Fruit fly (Drosophila melanogaster) whole organism, embryonic: Measurements from ENCODE around the gene dachs.
A peak's percentile ranks its signal among the peaks of the same experiment; 100 is the strongest.

Experiments
- Adf1 ChIP-seq: fragments of 200-800 bp; sonication (Bioruptor generic); IDR thresholded peaks from 2 replicates; pipeline ENCODE4 v1.3.6; 2022; ENCODE audit warnings: missing biosample characterization, missing genetic modification characterization
- Atf6 ChIP-seq: fragments of 200-800 bp; sonication (Bioruptor generic); IDR thresholded peaks from 2 replicates; pipeline ENCODE4 v1.3.6; 2022; ENCODE audit warnings: missing biosample characterization, missing genetic modification characterization
- Awh ChIP-seq: fragments of 200-800 bp; sonication (Bioruptor generic); IDR thresholded peaks from 2 replicates; pipeline ENCODE4, ENCODE4 v1.3.6; 2022; ENCODE audit warnings: missing biosample characterization, missing genetic modification characterization
- BEAF-32 ChIP-seq: fragments of 200-800 bp; sonication (Bioruptor generic); optimal IDR thresholded peaks from 3 replicates; lab custom pipeline; 2017; ENCODE audit warnings: missing biosample characterization, missing genetic modification characterization, mild to moderate bottlenecking, moderate library complexity, missing genetic modification reagents
- CG10431 ChIP-seq: fragments of 200-800 bp; sonication (Bioruptor generic); optimal IDR thresholded peaks from 3 replicates; lab custom pipeline; 2018; ENCODE audit warnings: missing biosample characterization, mild to moderate bottlenecking, missing genetic modification characterization
- CG12659 ChIP-seq: fragments of 200-800 bp; sonication (Bioruptor generic); optimal IDR thresholded peaks from 3 replicates; lab custom pipeline; 2017; ENCODE audit warnings: mild to moderate bottlenecking, missing biosample characterization, missing genetic modification reagents, missing genetic modification characterization
- CG13287 ChIP-seq: fragments of 200-800 bp; sonication (Bioruptor generic); IDR thresholded peaks from 2 replicates; pipeline ENCODE4 v1.3.6; 2022; ENCODE audit warnings: missing biosample characterization, missing genetic modification characterization; ENCODE audit not compliant: partially characterized antibody
- CG14667 ChIP-seq: fragments of 200-800 bp; sonication (Bioruptor generic); IDR thresholded peaks from 2 replicates; pipeline ENCODE4 v1.3.6; 2022; ENCODE audit warnings: missing biosample characterization, missing genetic modification characterization
- CG14965 ChIP-seq: fragments of 200-800 bp; sonication (Bioruptor generic); optimal IDR thresholded peaks from 2 replicates; lab custom pipeline; 2016; ENCODE audit warnings: missing biosample characterization, missing genetic modification characterization, borderline replicate concordance
- CG15073 ChIP-seq: fragments of 200-800 bp; sonication (Bioruptor generic); optimal IDR thresholded peaks from 2 replicates; lab custom pipeline; 2016; ENCODE audit warnings: missing biosample characterization, missing genetic modification characterization
- CG16779 ChIP-seq: fragments of 200-800 bp; sonication (Bioruptor generic); IDR thresholded peaks from 2 replicates; pipeline ENCODE4 v1.3.6; 2022; ENCODE audit warnings: missing biosample characterization, missing genetic modification characterization
- CG17361 ChIP-seq: fragments of 200-800 bp; sonication (Bioruptor generic); IDR thresholded peaks from 3 replicates; pipeline ENCODE4 v1.3.6; 2022; ENCODE audit warnings: missing biosample characterization, missing genetic modification characterization
- CG18262 ChIP-seq: fragments of 200-800 bp; optimal IDR thresholded peaks from 3 replicates; lab custom pipeline; 2019; ENCODE audit warnings: missing biosample characterization, mild to moderate bottlenecking, missing genetic modification characterization, moderate library complexity
- CG2116 ChIP-seq: fragments of 200-800 bp; sonication (Bioruptor generic); optimal IDR thresholded peaks from 3 replicates; lab custom pipeline; 2018; ENCODE audit warnings: missing biosample characterization, mild to moderate bottlenecking, missing genetic modification characterization
- CG31441 ChIP-seq: fragments of 200-800 bp; sonication (Bioruptor generic); IDR thresholded peaks from 2 replicates; pipeline ENCODE4 v1.3.6; 2022; ENCODE audit warnings: missing biosample characterization, missing genetic modification characterization
- CG32772 ChIP-seq: fragments of 200-800 bp; sonication (Bioruptor generic); IDR thresholded peaks from 2 replicates; pipeline ENCODE4 v1.3.6; 2022; ENCODE audit warnings: missing biosample characterization, missing genetic modification characterization
- CG34224 ChIP-seq: fragments of 200-800 bp; sonication (Bioruptor generic); IDR thresholded peaks from 3 replicates; pipeline ENCODE4 v1.3.6; 2022; ENCODE audit warnings: missing biosample characterization, missing genetic modification characterization; ENCODE audit not compliant: partially characterized antibody
- CG42726 ChIP-seq: fragments of 200-800 bp; sonication (Bioruptor generic); IDR thresholded peaks from 2 replicates; pipeline ENCODE4 v1.3.6; 2022; ENCODE audit warnings: missing biosample characterization, missing genetic modification characterization; ENCODE audit not compliant: partially characterized antibody
- CG4730 ChIP-seq: fragments of 200-800 bp; sonication (Bioruptor generic); IDR thresholded peaks from 2 replicates; pipeline ENCODE4 v1.3.6; 2022; ENCODE audit warnings: missing biosample characterization, missing genetic modification characterization
- CG7963 ChIP-seq: fragments of 200-800 bp; sonication (Bioruptor generic); IDR thresholded peaks from 3 replicates; pipeline ENCODE4 v1.3.6; 2022; ENCODE audit warnings: missing biosample characterization, missing genetic modification characterization; ENCODE audit not compliant: partially characterized antibody
- CG7987 ChIP-seq: fragments of 200-800 bp; sonication (Bioruptor generic); optimal IDR thresholded peaks from 2 replicates; lab custom pipeline; 2018; ENCODE audit warnings: missing biosample characterization, mild to moderate bottlenecking, missing genetic modification characterization, moderate library complexity
- CG8359 ChIP-seq: fragments of 200-800 bp; sonication (Bioruptor generic); optimal IDR thresholded peaks from 2 replicates; lab custom pipeline; 2017; ENCODE audit warnings: missing biosample characterization, mild to moderate bottlenecking, missing genetic modification characterization, borderline replicate concordance
- CG9215 ChIP-seq: fragments of 200-800 bp; sonication (Bioruptor generic); IDR thresholded peaks from 2 replicates; pipeline ENCODE4 v1.3.6; 2022; ENCODE audit warnings: missing biosample characterization, missing genetic modification characterization
- CG9609 ChIP-seq: fragments of 200-800 bp; sonication (Bioruptor generic); optimal IDR thresholded peaks from 3 replicates; lab custom pipeline; 2016; ENCODE audit warnings: missing biosample characterization, missing genetic modification characterization
- Doc2 ChIP-seq: fragments of 200-800 bp; sonication (Bioruptor generic); IDR thresholded peaks from 2 replicates; pipeline ENCODE4 v1.3.6; 2022; ENCODE audit warnings: missing biosample characterization, missing genetic modification characterization
- HLH3B ChIP-seq: fragments of 200-800 bp; sonication (Bioruptor generic); IDR thresholded peaks from 2 replicates; pipeline ENCODE4 v1.3.6; 2022; ENCODE audit warnings: missing biosample characterization, missing genetic modification characterization
- HLH54F ChIP-seq: fragments of 200-800 bp; sonication (Bioruptor generic); optimal IDR thresholded peaks from 3 replicates; lab custom pipeline; 2016; ENCODE audit warnings: missing biosample characterization, missing genetic modification characterization
- Hr39 ChIP-seq: fragments of >200 bp; optimal IDR thresholded peaks from 2 replicates; lab custom pipeline; 2017
- Max ChIP-seq: fragments of 200-800 bp; sonication (Bioruptor generic); optimal IDR thresholded peaks from 2 replicates; lab custom pipeline; 2016; ENCODE audit warnings: missing biosample characterization, mild to moderate bottlenecking, missing genetic modification characterization
- Mrtf ChIP-seq: fragments of 200-800 bp; sonication (Bioruptor generic); IDR thresholded peaks from 3 replicates; pipeline ENCODE4 v1.3.6; 2022; ENCODE audit warnings: missing biosample characterization, missing genetic modification characterization
- NK7.1 ChIP-seq: fragments of 200-800 bp; sonication (Bioruptor generic); optimal IDR thresholded peaks from 3 replicates; lab custom pipeline; 2016; ENCODE audit warnings: missing biosample characterization, missing genetic modification characterization
- Nf-YA ChIP-seq: fragments of 200-800 bp; sonication (Bioruptor generic); IDR thresholded peaks from 2 replicates; pipeline ENCODE4 v1.3.6; 2022; ENCODE audit warnings: missing biosample characterization, missing genetic modification characterization
- Nf-YC ChIP-seq: fragments of 200-800 bp; optimal IDR thresholded peaks from 3 replicates; lab custom pipeline; 2019; ENCODE audit warnings: missing biosample characterization, mild to moderate bottlenecking, missing genetic modification characterization, moderate library complexity
- Oli ChIP-seq: fragments of 200-800 bp; sonication (Bioruptor generic); optimal IDR thresholded peaks from 2 replicates; lab custom pipeline; 2018; ENCODE audit warnings: missing biosample characterization, mild to moderate bottlenecking, missing genetic modification characterization, moderate library complexity
- Usf ChIP-seq: fragments of 200-800 bp; sonication (Bioruptor generic); optimal IDR thresholded peaks from 2 replicates; lab custom pipeline; 2017; ENCODE audit warnings: missing genotype, missing biosample characterization, missing genetic modification characterization
- ara ChIP-seq: fragments of 200-800 bp; sonication (Bioruptor generic); IDR thresholded peaks from 2 replicates; pipeline ENCODE4 v1.3.6; 2022; ENCODE audit warnings: missing biosample characterization, missing genetic modification characterization
- br ChIP-seq: fragments of >200 bp; optimal IDR thresholded peaks from 2 replicates; lab custom pipeline; 2017
- cad ChIP-seq: fragments of >200 bp; optimal IDR thresholded peaks from 2 replicates; lab custom pipeline; 2017; ENCODE audit warnings: missing biosample characterization, missing genetic modification characterization
- chinmo ChIP-seq: fragments of 200-800 bp; sonication (Bioruptor generic); IDR thresholded peaks from 4 replicates; pipeline ENCODE4 v1.3.6; 2022; ENCODE audit warnings: missing biosample characterization, missing genetic modification characterization; ENCODE audit not compliant: partially characterized antibody
- dimm ChIP-seq: fragments of 200-800 bp; sonication (Bioruptor generic); IDR thresholded peaks from 2 replicates; pipeline ENCODE4 v1.3.6; 2022; ENCODE audit warnings: missing biosample characterization, missing genetic modification characterization
- gcm ChIP-seq: fragments of 200-800 bp; sonication (Bioruptor generic); optimal IDR thresholded peaks from 2 replicates; lab custom pipeline; 2019; ENCODE audit warnings: missing biosample characterization, mild to moderate bottlenecking, missing genetic modification characterization, moderate library complexity
- grau ChIP-seq: fragments of 200-800 bp; optimal IDR thresholded peaks from 3 replicates; lab custom pipeline; 2019; ENCODE audit warnings: missing biosample characterization, mild to moderate bottlenecking, missing genetic modification characterization, moderate library complexity
- grn ChIP-seq: fragments of 200-800 bp; sonication (Bioruptor generic); optimal IDR thresholded peaks from 3 replicates; lab custom pipeline; 2017; ENCODE audit warnings: missing biosample characterization, missing genetic modification characterization
- hth ChIP-seq: fragments of >200 bp; optimal IDR thresholded peaks from 2 replicates; lab custom pipeline; 2017; ENCODE audit warnings: inconsistent platforms
- mld ChIP-seq: fragments of 200-800 bp; sonication (Bioruptor generic); IDR thresholded peaks from 3 replicates; pipeline ENCODE4 v1.3.6; 2022; ENCODE audit warnings: missing biosample characterization, missing genetic modification characterization; ENCODE audit not compliant: partially characterized antibody
- nerfin-2 ChIP-seq: fragments of 200-800 bp; sonication (Bioruptor generic); IDR thresholded peaks from 2 replicates; pipeline ENCODE4 v1.3.6; 2022; ENCODE audit warnings: missing biosample characterization, missing genetic modification characterization; ENCODE audit not compliant: partially characterized antibody
- nom ChIP-seq: fragments of 200-800 bp; sonication (Bioruptor generic); optimal IDR thresholded peaks from 2 replicates; lab custom pipeline; 2017; ENCODE audit warnings: missing biosample characterization, missing genetic modification characterization, mild to moderate bottlenecking, moderate library complexity, missing genetic modification reagents
- odd ChIP-seq: fragments of 200-800 bp; sonication (Bioruptor generic); optimal IDR thresholded peaks from 2 replicates; lab custom pipeline; 2017; ENCODE audit warnings: missing biosample characterization, mild to moderate bottlenecking, missing genetic modification characterization
- pros ChIP-seq: fragments of 200-800 bp; sonication (Bioruptor generic); optimal IDR thresholded peaks from 3 replicates; lab custom pipeline; 2019; ENCODE audit warnings: missing biosample characterization, mild to moderate bottlenecking, missing genetic modification characterization, moderate library complexity
- sc ChIP-seq, 3 experiments: fragments of >200 bp in 2 of 3; fragments of 200-800 bp in 1 of 3; sonication (Bioruptor generic) in 1 of 3; optimal IDR thresholded peaks; 2 replicates in 2 of 3; 3 replicates in 1 of 3; lab custom pipeline; 2017; ENCODE audit warnings: mild to moderate bottlenecking in 1 of 3, missing biosample characterization in 1 of 3, missing genetic modification characterization in 1 of 3, missing genetic modification reagents in 1 of 3
- unpg ChIP-seq: fragments of 200-800 bp; sonication (Bioruptor generic); optimal IDR thresholded peaks from 3 replicates; lab custom pipeline; 2018; ENCODE audit warnings: missing biosample characterization, mild to moderate bottlenecking, missing genetic modification characterization, moderate library complexity

The dachs gene

DNA sequence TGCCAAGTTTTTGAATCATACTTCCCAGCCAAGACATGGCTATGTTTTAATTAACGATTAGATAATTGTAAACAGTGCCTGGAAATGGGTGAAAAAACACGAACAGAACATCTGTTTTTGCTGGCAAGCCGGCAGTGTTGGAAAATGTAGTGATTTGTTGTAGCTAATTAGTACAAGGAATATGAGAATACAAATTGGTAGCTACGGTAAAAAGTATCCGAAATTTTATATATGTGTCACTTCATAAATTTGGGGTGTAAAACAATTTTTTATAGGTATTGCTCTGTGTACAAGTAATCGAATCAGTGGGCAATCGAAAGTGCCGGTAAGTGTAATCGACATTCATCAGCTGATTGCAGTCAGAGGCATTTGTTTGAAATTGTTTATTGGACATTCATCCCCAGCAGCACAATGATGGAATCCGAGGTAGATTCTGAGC lies 50.7 kb downstream of the dachs start, which contains the start of the genes mRpL51 and Uba4 (continued):
- TF ChIP-seq CG8359 (GFP tag; lab: Kevin White, UChicago) (no peak), grn (GFP tag; lab: Kevin White, UChicago) (no peak), gcm (GFP tag; lab: Kevin White, UChicago) (no peak), Awh (GFP tag; lab: Robert Waterston, UW) (no peak), CG32772 (no peak), nerfin-2 (GFP tag; lab: Robert Waterston, UW) (peak; percentile 41; the same call in 1 of the 2 replicates), Atf6 (GFP tag; lab: Robert Waterston, UW) (no peak), chinmo (GFP tag; lab: Robert Waterston, UW) (0 out of 4 replicates have a peak, but pooled peaks have one; percentile 38), unpg (GFP tag; lab: Kevin White, UChicago) (peak; percentile 38), CG18262 (tag; lab: Kevin White, UChicago) (peak; percentile 25), mld (GFP tag; lab: Robert Waterston, UW) (no peak), CG9215 (GFP tag; lab: Robert Waterston, UW) (no peak), CG9609 (GFP tag; lab: Kevin White, UChicago) (peak; percentile 40), CG34224 (peak; percentile 49; the same call in 2 of the 3 replicates), hth (lab: Kevin White, UChicago) (no peak), Nf-YA (GFP tag; lab: Robert Waterston, UW) (no peak), cad (GFP tag; lab: Kevin White, UChicago) (no peak), grau (tag; lab: Kevin White, UChicago) (peak; percentile 34), CG10431 (no peak), sc (optimal IDR thresholded peaks at IDR 0.05; lab: Kevin White, UChicago) (no peak), sc (GFP tag; optimal IDR thresholded peaks at IDR 0.05; lab: Kevin White, UChicago) (no peak), HLH3B (GFP tag; lab: Robert Waterston, UW) (no peak), Nf-YC (tag; lab: Kevin White, UChicago) (no peak), CG15073 (no peak), nom (GFP tag; lab: Kevin White, UChicago) (no peak), CG2116 (GFP tag; lab: Kevin White, UChicago) (peak; percentile 90), CG4730 (no peak), CG17361 (GFP tag; lab: Robert Waterston, UW) (no peak), HLH54F (GFP tag; lab: Kevin White, UChicago) (peak; percentile 51), CG42726 (GFP tag; lab: Robert Waterston, UW) (no peak), Hr39 (lab: Kevin White, UChicago) (no peak), dimm (GFP tag; lab: Robert Waterston, UW) (no peak), CG14667 (no peak), Doc2 (GFP tag; lab: Robert Waterston, UW) (no peak), CG13287 (GFP tag; lab: Robert Waterston, UW) (peak; percentile 79), CG16779 (no peak), Mrtf (GFP tag; lab: Robert Waterston, UW) (no peak), Max (peak; percentile 44), pros (GFP tag; lab: Kevin White, UChicago) (no peak), Oli (tag; lab: Kevin White, UChicago) (no peak), CG7963 (no peak), odd (GFP tag; lab: Kevin White, UChicago) (peak; percentile 9), NK7.1 (GFP tag; lab: Kevin White, UChicago) (no peak), CG7987 (GFP tag; lab: Kevin White, UChicago) (no peak), Usf (GFP tag; lab: Kevin White, UChicago) (no peak), Adf1 (no peak), CG31441 (GFP tag; lab: Robert Waterston, UW) (0 out of 2 replicates have a peak, but pooled peaks have one; percentile 28), CG12659 (GFP tag; lab: Kevin White, UChicago) (peak; percentile 52), BEAF-32 (GFP tag; lab: Kevin White, UChicago) (peak; percentile 59), br (lab: Kevin White, UChicago) (no peak), ara (GFP tag; lab: Robert Waterston, UW) (no peak), CG14965 (GFP tag; lab: Kevin White, UChicago) (no peak)
